Fruit fly (Drosophila melanogaster) whole organism, wandering third instar larva: Measurements from ENCODE around the gene spz3.
A peak's percentile ranks its signal among the peaks of the same experiment; 100 is the strongest.

Source experiments
- Abd-B ChIP-seq: fragments of >200 bp; optimal IDR thresholded peaks from 2 replicates; lab custom pipeline; 2017; ENCODE audit warnings: missing biosample characterization, missing genetic modification characterization
- CG32264 ChIP-seq: fragments of 200-800 bp; sonication (Bioruptor generic); optimal IDR thresholded peaks from 2 replicates; lab custom pipeline; 2016; ENCODE audit warnings: missing biosample characterization, missing genetic modification characterization
- CG9705 ChIP-seq: fragments of 200-800 bp; sonication (Bioruptor generic); optimal IDR thresholded peaks from 2 replicates; lab custom pipeline; 2018; ENCODE audit warnings: missing biosample characterization, mild to moderate bottlenecking, missing genetic modification characterization
- CrebA ChIP-seq: fragments of 200-800 bp; sonication (Bioruptor generic); optimal IDR thresholded peaks from 2 replicates; lab custom pipeline; 2016; ENCODE audit warnings: missing biosample characterization, mild to moderate bottlenecking, missing genetic modification characterization, borderline replicate concordance
- Dfd ChIP-seq: fragments of >200 bp; optimal IDR thresholded peaks from 2 replicates; lab custom pipeline; 2017; ENCODE audit warnings: missing biosample characterization, missing genetic modification characterization
- Dif ChIP-seq: fragments of 200-275, 200-300 bp; sonication (Bioruptor generic); optimal IDR thresholded peaks from 2 replicates; lab custom pipeline; 2018; ENCODE audit warnings: missing biosample characterization, missing genetic modification characterization; ENCODE audit not compliant: partially characterized antibody
- GATAd ChIP-seq: sonication (Bioruptor generic); optimal IDR thresholded peaks from 2 replicates; lab custom pipeline; 2016; ENCODE audit warnings: missing biosample characterization, missing genetic modification characterization
- HLH106 ChIP-seq: fragments of 200-800 bp; optimal IDR thresholded peaks from 3 replicates; lab custom pipeline; 2019; ENCODE audit warnings: missing biosample characterization, mild to moderate bottlenecking, missing genetic modification characterization, moderate library complexity
- Hnf4 ChIP-seq: fragments of 200-800 bp; sonication (Bioruptor generic); optimal IDR thresholded peaks from 2 replicates; lab custom pipeline; 2016; ENCODE audit warnings: missing biosample characterization, mild to moderate bottlenecking, missing genetic modification characterization
- Hr78 ChIP-seq: fragments of >200 bp; optimal IDR thresholded peaks from 2 replicates; lab custom pipeline; 2017; ENCODE audit warnings: missing biosample characterization, missing genetic modification characterization
- Hr83 ChIP-seq: fragments of 200-300 bp; sonication (Bioruptor generic); optimal IDR thresholded peaks from 2 replicates; lab custom pipeline; 2016; ENCODE audit warnings: missing biosample characterization, mild to moderate bottlenecking, missing genetic modification characterization, moderate library complexity; ENCODE audit not compliant: poor library complexity, severe bottlenecking
- Jra ChIP-seq: sonication (Bioruptor generic); optimal IDR thresholded peaks from 2 replicates; lab custom pipeline; 2016; ENCODE audit warnings: missing biosample characterization, missing genetic modification characterization
- Mio ChIP-seq: sonication (Bioruptor generic); optimal IDR thresholded peaks from 2 replicates; lab custom pipeline; 2016; ENCODE audit warnings: missing biosample characterization, missing genetic modification characterization
- Myc ChIP-seq: fragments of >200 bp; optimal IDR thresholded peaks from 2 replicates; lab custom pipeline; 2017
- N ChIP-seq: fragments of >200 bp; optimal IDR thresholded peaks from 2 replicates; lab custom pipeline; 2018; ENCODE audit warnings: missing biosample characterization, missing external identifiers, missing genetic modification characterization
- OdsH ChIP-seq: fragments of 200-800 bp; sonication (Bioruptor generic); optimal IDR thresholded peaks from 2 replicates; lab custom pipeline; 2016; ENCODE audit warnings: missing biosample characterization, mild to moderate bottlenecking, missing genetic modification characterization
- Rel ChIP-seq, 2 experiments: fragments of 200-800 bp; sonication (Bioruptor generic) in 1 of 2; optimal IDR thresholded peaks; 2 replicates in 1 of 2; 3 replicates in 1 of 2; lab custom pipeline; 2016 to 2019; ENCODE audit warnings: mild to moderate bottlenecking in 2 of 2, missing biosample characterization in 2 of 2, missing genetic modification characterization in 2 of 2, moderate library complexity in 1 of 2
- Sp1 ChIP-seq: fragments of 200-800 bp; sonication (Bioruptor generic); optimal IDR thresholded peaks from 3 replicates; lab custom pipeline; 2019; ENCODE audit warnings: missing biosample characterization, mild to moderate bottlenecking, missing genetic modification characterization, moderate library complexity
- Vsx2 ChIP-seq: fragments of 200-300, 225-300 bp; sonication (Bioruptor generic); optimal IDR thresholded peaks from 2 replicates; lab custom pipeline; 2018; ENCODE audit warnings: missing biosample characterization, missing genetic modification characterization; ENCODE audit not compliant: partially characterized antibody
- br ChIP-seq: fragments of 200-800 bp; sonication (Bioruptor generic); optimal IDR thresholded peaks from 2 replicates; lab custom pipeline; 2016; ENCODE audit warnings: missing biosample characterization, missing genetic modification characterization
- brk ChIP-seq: fragments of 200-800 bp; sonication (Bioruptor generic); optimal IDR thresholded peaks from 2 replicates; lab custom pipeline; 2016; ENCODE audit warnings: missing biosample characterization, mild to moderate bottlenecking, missing genetic modification characterization
- dl ChIP-seq, 2 experiments: fragments of 175-275, 200-275 bp in 1 of 2; fragments of 200-275 bp in 1 of 2; sonication (Bioruptor generic); optimal IDR thresholded peaks; lab custom pipeline; 2018; ENCODE audit warnings: mild to moderate bottlenecking in 2 of 2, missing biosample characterization in 2 of 2, missing genetic modification characterization in 2 of 2, moderate library complexity in 2 of 2; ENCODE audit not compliant: partially characterized antibody in 2 of 2, insufficient read depth in 1 of 2
- dmrt93B ChIP-seq: fragments of 200-800 bp; sonication (Bioruptor generic); optimal IDR thresholded peaks from 2 replicates; lab custom pipeline; 2018; ENCODE audit warnings: missing biosample characterization, mild to moderate bottlenecking, missing genetic modification characterization
- dsf ChIP-seq: sonication (Bioruptor generic); optimal IDR thresholded peaks from 2 replicates; lab custom pipeline; 2016; ENCODE audit warnings: missing biosample characterization, missing genetic modification characterization, borderline replicate concordance
- ey ChIP-seq: fragments of 200-800 bp; sonication (Bioruptor generic); optimal IDR thresholded peaks from 2 replicates; lab custom pipeline; 2016; ENCODE audit warnings: missing biosample characterization, missing genetic modification characterization
- foxo ChIP-seq, 2 experiments: fragments of 200-800 bp; sonication (Bioruptor generic); optimal IDR thresholded peaks; 2 replicates in 1 of 2; 3 replicates in 1 of 2; lab custom pipeline; 2016 to 2017; ENCODE audit warnings: missing biosample characterization in 2 of 2, missing genetic modification characterization in 2 of 2
- fru ChIP-seq: fragments of 200-800 bp; sonication (Bioruptor generic); optimal IDR thresholded peaks from 3 replicates; lab custom pipeline; 2016; ENCODE audit warnings: missing biosample characterization, mild to moderate bottlenecking, missing genetic modification characterization
- h ChIP-seq: fragments of 200-800 bp; sonication (Bioruptor generic); optimal IDR thresholded peaks from 3 replicates; lab custom pipeline; 2016; ENCODE audit warnings: missing biosample characterization, mild to moderate bottlenecking, missing genetic modification characterization
- jim ChIP-seq: fragments of 175-275, 200-325 bp; sonication (Bioruptor generic); optimal IDR thresholded peaks from 2 replicates; lab custom pipeline; 2016; ENCODE audit warnings: missing biosample characterization, mild to moderate bottlenecking, missing genetic modification characterization
- lola ChIP-seq: fragments of >200 bp; optimal IDR thresholded peaks from 2 replicates; lab custom pipeline; 2017; ENCODE audit warnings: missing biosample characterization, missing genetic modification characterization
- pan ChIP-seq: fragments of >200 bp; optimal IDR thresholded peaks from 2 replicates; lab custom pipeline; 2017
- psq ChIP-seq: fragments of 200-800 bp; sonication (Bioruptor generic); optimal IDR thresholded peaks from 3 replicates; lab custom pipeline; 2017; ENCODE audit warnings: missing biosample characterization, mild to moderate bottlenecking, missing genetic modification characterization, moderate library complexity
- rgr ChIP-seq: fragments of 200-800 bp; sonication (Bioruptor generic); optimal IDR thresholded peaks from 3 replicates; lab custom pipeline; 2016; ENCODE audit warnings: missing biosample characterization, mild to moderate bottlenecking, missing genetic modification characterization
- sage ChIP-seq: fragments of 200-800 bp; sonication (Bioruptor generic); optimal IDR thresholded peaks from 2 replicates; lab custom pipeline; 2016; ENCODE audit warnings: missing biosample characterization, mild to moderate bottlenecking, missing genetic modification characterization
- sv ChIP-seq: fragments of 200-800 bp; sonication (Bioruptor generic); optimal IDR thresholded peaks from 3 replicates; lab custom pipeline; 2016; ENCODE audit warnings: missing biosample characterization, missing genetic modification characterization
- tai ChIP-seq: sonication (Bioruptor generic); optimal IDR thresholded peaks from 2 replicates; lab custom pipeline; 2016; ENCODE audit warnings: missing biosample characterization, missing genetic modification characterization
- usp ChIP-seq: fragments of >200 bp; optimal IDR thresholded peaks from 2 replicates; lab custom pipeline; 2017; ENCODE audit warnings: missing biosample characterization, missing genetic modification characterization

spz3 gene

dm6 chr2L:7838024-7838423 is 41.3 kb downstream of the spz3 start:
- TF ChIP-seq Jra (GFP tag; lab: Kevin White, UChicago) = no peak
- TF ChIP-seq Dif (GFP tag; lab: Kevin White, UChicago) = no peak
- no peak for TF ChIP-seq Hr83 (GFP tag; lab: Kevin White, UChicago)
- no peak for TF ChIP-seq foxo (GFP tag; optimal IDR thresholded peaks at IDR 0.05; lab: Kevin White, UChicago)
- no peak for TF ChIP-seq sv (GFP tag; lab: Kevin White, UChicago)
- TF ChIP-seq pan (lab: Kevin White, UChicago) = no peak
- no peak for TF ChIP-seq OdsH (GFP tag; lab: Kevin White, UChicago)
- TF ChIP-seq N (GFP tag; lab: Kevin White, UChicago) = no peak
- TF ChIP-seq lola (GFP tag; lab: Kevin White, UChicago) = no peak
- TF ChIP-seq dmrt93B = no peak
- TF ChIP-seq fru (GFP tag; lab: Kevin White, UChicago) = no peak
- no peak for TF ChIP-seq CG9705 (GFP tag; lab: Kevin White, UChicago)
- TF ChIP-seq jim (GFP tag; lab: Kevin White, UChicago) = no peak
- no peak for TF ChIP-seq usp (GFP tag; lab: Kevin White, UChicago)
- TF ChIP-seq Mio = no peak
- TF ChIP-seq Myc (lab: Kevin White, UChicago) = no peak
- TF ChIP-seq h = no peak

dm6 chr2L:7833650-7834049 is 45.7 kb downstream of the spz3 start:
- TF ChIP-seq rgr (GFP tag; lab: Kevin White, UChicago) (no peak), CG32264 (no peak), HLH106 (no peak), tai (GFP tag; lab: Kevin White, UChicago) (no peak), CG9705 (GFP tag; lab: Kevin White, UChicago) (no peak), Hnf4 (GFP tag; lab: Kevin White, UChicago) (no peak), Myc (lab: Kevin White, UChicago) (no peak), jim (GFP tag; lab: Kevin White, UChicago) (no peak), Hr78 (no peak), Jra (GFP tag; lab: Kevin White, UChicago) (no peak), fru (GFP tag; lab: Kevin White, UChicago) (no peak), Mio (no peak), ey (no peak)
- TF ChIP-seq, all 38 proteins: peak for 0

- TF ChIP-seq sv (GFP tag; lab: Kevin White, UChicago) (no peak), br (GFP tag; lab: Kevin White, UChicago) (no peak), rgr (GFP tag; lab: Kevin White, UChicago) (no peak), Sp1 (GFP tag; lab: Kevin White, UChicago) (no peak), Hr83 (GFP tag; lab: Kevin White, UChicago) (no peak), fru (GFP tag; lab: Kevin White, UChicago) (no peak), dl (GFP tag; optimal IDR thresholded peaks at IDR 0.05; lab: Kevin White, UChicago; ENCODE audit: insufficient read depth in 1 of 2, partially characterized antibody in 2 of 2) (no peak), psq (GFP tag; lab: Kevin White, UChicago) (no peak), sage (GFP tag; lab: Kevin White, UChicago) (no peak), foxo (GFP tag; optimal IDR thresholded peaks at IDR 0.05; lab: Kevin White, UChicago) (no peak), Hnf4 (GFP tag; lab: Kevin White, UChicago) (no peak)
- TF ChIP-seq, all 38 proteins: peak for 0
These were observed 46.1 kb downstream of the spz3 start for dm6 chr2L:7833238-7833637.

dm6 chr2L:7828901-7829300 is 50.5 kb downstream of the spz3 start:
- TF ChIP-seq psq (GFP tag; lab: Kevin White, UChicago) = no peak
- no peak for TF ChIP-seq Vsx2
- TF ChIP-seq Dfd (GFP tag; lab: Kevin White, UChicago) = no peak
- no peak for TF ChIP-seq CrebA (GFP tag; lab: Kevin White, UChicago)
- TF ChIP-seq CG32264 = no peak
- TF ChIP-seq dmrt93B = no peak
- no peak for TF ChIP-seq br (GFP tag; lab: Kevin White, UChicago)
- TF ChIP-seq N (GFP tag; lab: Kevin White, UChicago) = peak; percentile 62
- TF ChIP-seq h = no peak
- no peak for TF ChIP-seq sage (GFP tag; lab: Kevin White, UChicago)
- TF ChIP-seq Hr83 (GFP tag; lab: Kevin White, UChicago) = peak; percentile 56
- no peak for TF ChIP-seq brk
- TF ChIP-seq sv (GFP tag; lab: Kevin White, UChicago) = no peak
- no peak for TF ChIP-seq CG9705 (GFP tag; lab: Kevin White, UChicago)
- TF ChIP-seq jim (GFP tag; lab: Kevin White, UChicago) = no peak
- TF ChIP-seq fru (GFP tag; lab: Kevin White, UChicago) = no peak
- no peak for TF ChIP-seq pan (lab: Kevin White, UChicago)
- TF ChIP-seq Jra (GFP tag; lab: Kevin White, UChicago) = no peak
- no peak for TF ChIP-seq OdsH (GFP tag; lab: Kevin White, UChicago)
- TF ChIP-seq foxo (GFP tag; optimal IDR thresholded peaks at IDR 0.05; lab: Kevin White, UChicago) = no peak
- TF ChIP-seq ey = no peak
- TF ChIP-seq Sp1 (GFP tag; lab: Kevin White, UChicago) = no peak
- TF ChIP-seq rgr (GFP tag; lab: Kevin White, UChicago) = peak; percentile 41
- peak; percentile 88 for TF ChIP-seq Dif (GFP tag; lab: Kevin White, UChicago)
- no peak for TF ChIP-seq Abd-B (GFP tag; lab: Kevin White, UChicago)
- TF ChIP-seq usp (GFP tag; lab: Kevin White, UChicago) = no peak
- no peak for TF ChIP-seq dsf
- peak; percentile 10 for TF ChIP-seq Rel (GFP tag; optimal IDR thresholded peaks at IDR 0.05; lab: Kevin White, UChicago)
- no peak for TF ChIP-seq Rel (tag; optimal IDR thresholded peaks at IDR 0.05; lab: Kevin White, UChicago)
- peak; percentile 11 for TF ChIP-seq Hnf4 (GFP tag; lab: Kevin White, UChicago)
- TF ChIP-seq tai (GFP tag; lab: Kevin White, UChicago) = no peak
- no peak for TF ChIP-seq HLH106
- no peak for TF ChIP-seq GATAd
- TF ChIP-seq Myc (lab: Kevin White, UChicago) = no peak
- peak; percentile 54 to 55 for TF ChIP-seq dl (GFP tag; optimal IDR thresholded peaks at IDR 0.05; lab: Kevin White, UChicago; ENCODE audit: insufficient read depth in 1 of 2, partially characterized antibody in 2 of 2)
